ENCODE assay signal across 2 fruit fly cellular contexts in the genomic region with DNA sequence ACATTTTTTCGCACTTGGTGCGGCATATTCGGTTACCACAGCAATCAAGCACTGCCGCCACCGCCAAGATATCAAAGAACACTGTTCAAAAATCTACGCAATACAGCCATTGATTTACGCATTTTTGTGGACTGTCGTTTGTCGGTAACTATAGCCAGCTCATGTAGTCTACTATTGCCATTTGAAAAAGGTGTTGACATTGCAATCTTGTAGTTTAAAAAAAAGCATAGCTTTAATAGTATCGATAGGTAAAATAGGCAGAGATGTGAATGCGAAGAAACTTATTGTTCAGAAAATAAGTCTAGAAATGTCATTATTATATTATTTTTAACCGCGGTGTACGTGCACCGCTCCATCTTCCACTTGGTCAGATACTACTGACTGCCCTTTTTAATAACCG.
TF ChIP-seq lines count a peak whose summit lies in the region.

No protein-coding gene starts in this region.

TF ChIP-seq in whole organism, prepupa, 60 proteins besides CTCF, POLR2A, EP300 and RAD21 (continues in another document):
- TF ChIP-seq pdm3 (GFP tag; optimal IDR thresholded peaks at IDR 0.05; lab: Kevin White, UChicago): no peak
- TF ChIP-seq Blimp-1 (GFP tag; optimal IDR thresholded peaks at IDR 0.05; lab: Kevin White, UChicago): no peak
- no peak for TF ChIP-seq acj6 (GFP tag; optimal IDR thresholded peaks at IDR 0.05; lab: Kevin White, UChicago)
- peak; percentile 51 for TF ChIP-seq lz (GFP tag; optimal IDR thresholded peaks at IDR 0.05; lab: Kevin White, UChicago)
- TF ChIP-seq CG3919 (GFP tag; optimal IDR thresholded peaks at IDR 0.05; lab: Kevin White, UChicago): no peak
- TF ChIP-seq CG3032 (tag; optimal IDR thresholded peaks at IDR 0.05; lab: Kevin White, UChicago): no peak
- no peak for TF ChIP-seq CG9139 (GFP tag; optimal IDR thresholded peaks at IDR 0.05; lab: Kevin White, UChicago)
- TF ChIP-seq CG6276 (GFP tag; optimal IDR thresholded peaks at IDR 0.05; lab: Kevin White, UChicago): no peak
- TF ChIP-seq CG8632 (GFP tag; optimal IDR thresholded peaks at IDR 0.05; lab: Kevin White, UChicago): no peak
- TF ChIP-seq Smox (GFP tag; optimal IDR thresholded peaks at IDR 0.05; lab: Kevin White, UChicago): peak; percentile 46
- peak; percentile 47 for TF ChIP-seq Sox102F (GFP tag; optimal IDR thresholded peaks at IDR 0.05; lab: Kevin White, UChicago)
- TF ChIP-seq Ets21C (GFP tag; optimal IDR thresholded peaks at IDR 0.05; lab: Kevin White, UChicago): no peak
- TF ChIP-seq CG6854 (GFP tag; optimal IDR thresholded peaks at IDR 0.05; lab: Kevin White, UChicago): no peak
- TF ChIP-seq Sox14 (GFP tag; optimal IDR thresholded peaks at IDR 0.05; lab: Kevin White, UChicago): no peak
- no peak for TF ChIP-seq CG1621 (tag; optimal IDR thresholded peaks at IDR 0.05; lab: Kevin White, UChicago)
- TF ChIP-seq eg (GFP tag; IDR thresholded peaks at IDR 0.05; lab: Robert Waterston, UW): no peak
- TF ChIP-seq Eip75B (GFP tag; optimal IDR thresholded peaks at IDR 0.05; lab: Kevin White, UChicago): no peak
- TF ChIP-seq Eip93F (GFP tag; optimal IDR thresholded peaks at IDR 0.05; lab: Kevin White, UChicago): no peak
- TF ChIP-seq CG4318 (GFP tag; optimal IDR thresholded peaks at IDR 0.05; lab: Kevin White, UChicago): no peak
- no peak for TF ChIP-seq OdsH (GFP tag; optimal IDR thresholded peaks at IDR 0.05; lab: Kevin White, UChicago)
- TF ChIP-seq CG6808 (GFP tag; optimal IDR thresholded peaks at IDR 0.05; lab: Kevin White, UChicago): no peak
- TF ChIP-seq Hr38 (GFP tag; optimal IDR thresholded peaks at IDR 0.05; lab: Kevin White, UChicago): no peak
- TF ChIP-seq Gug (GFP tag; IDR thresholded peaks at IDR 0.05; lab: Robert Waterston, UW): no peak
- no peak for TF ChIP-seq vri (GFP tag; optimal IDR thresholded peaks at IDR 0.05; lab: Kevin White, UChicago)
- TF ChIP-seq Hr4 (GFP tag; optimal IDR thresholded peaks at IDR 0.05; lab: Kevin White, UChicago): no peak
- TF ChIP-seq CG6163 (GFP tag; IDR thresholded peaks at IDR 0.05; lab: Robert Waterston, UW): no peak
- no peak for TF ChIP-seq net (GFP tag; optimal IDR thresholded peaks at IDR 0.05; lab: Kevin White, UChicago)
- peak; percentile 31 for TF ChIP-seq CG31627 (GFP tag; optimal IDR thresholded peaks at IDR 0.05; lab: Kevin White, UChicago)
- no peak for TF ChIP-seq CG32006 (GFP tag; optimal IDR thresholded peaks at IDR 0.05; lab: Kevin White, UChicago)
- TF ChIP-seq svp (GFP tag; lab: Kevin White, UChicago): peak; percentile 72
- no peak for TF ChIP-seq Sox15 (GFP tag; optimal IDR thresholded peaks at IDR 0.05; lab: Kevin White, UChicago)
- no peak for TF ChIP-seq spab (GFP tag; optimal IDR thresholded peaks at IDR 0.05; lab: Kevin White, UChicago)
- no peak for TF ChIP-seq fd59A (GFP tag; optimal IDR thresholded peaks at IDR 0.05; lab: Kevin White, UChicago)
- TF ChIP-seq CG15336 (GFP tag; IDR thresholded peaks at IDR 0.05; lab: Robert Waterston, UW): no peak
- peak; percentile 10 for TF ChIP-seq CG34406 (GFP tag; optimal IDR thresholded peaks at IDR 0.05; lab: Kevin White, UChicago)
- no peak for TF ChIP-seq CG8119 (GFP tag; IDR thresholded peaks at IDR 0.05; lab: Robert Waterston, UW)
- no peak for TF ChIP-seq Lpt (GFP tag; optimal IDR thresholded peaks at IDR 0.05; lab: Kevin White, UChicago)
- TF ChIP-seq CG10669 (GFP tag; optimal IDR thresholded peaks at IDR 0.05; lab: Kevin White, UChicago): peak; percentile 3
- no peak for TF ChIP-seq dac (GFP tag; optimal IDR thresholded peaks at IDR 0.05; lab: Kevin White, UChicago)
- TF ChIP-seq Hr39 (GFP tag; optimal IDR thresholded peaks at IDR 0.05; lab: Kevin White, UChicago): peak; percentile 25
- no peak for TF ChIP-seq fkh (GFP tag; optimal IDR thresholded peaks at IDR 0.05; lab: Kevin White, UChicago)
- no peak for TF ChIP-seq CG10631 (GFP tag; optimal IDR thresholded peaks at IDR 0.05; lab: Kevin White, UChicago)
- no peak for TF ChIP-seq CG11762 (GFP tag; optimal IDR thresholded peaks at IDR 0.05; lab: Kevin White, UChicago; ENCODE audit: insufficient read depth)
- TF ChIP-seq achi (GFP tag; optimal IDR thresholded peaks at IDR 0.05; lab: Kevin White, UChicago): no peak
- TF ChIP-seq salr (GFP tag; optimal IDR thresholded peaks at IDR 0.05; lab: Kevin White, UChicago): no peak
- no peak for TF ChIP-seq CG11294 (GFP tag; IDR thresholded peaks at IDR 0.05; lab: Robert Waterston, UW)

TF ChIP-seq in whole organism, wandering third instar larva, 38 proteins besides CTCF, POLR2A, EP300 and RAD21:
- TF ChIP-seq lola (GFP tag; optimal IDR thresholded peaks at IDR 0.05; lab: Kevin White, UChicago): no peak
- no peak for TF ChIP-seq CrebA (GFP tag; optimal IDR thresholded peaks at IDR 0.05; lab: Kevin White, UChicago; ENCODE audit: borderline replicate concordance)
- TF ChIP-seq Hr78 (GFP tag; optimal IDR thresholded peaks at IDR 0.05; lab: Kevin White, UChicago): no peak
- no peak for TF ChIP-seq Hnf4 (GFP tag; optimal IDR thresholded peaks at IDR 0.05; lab: Kevin White, UChicago)
- no peak for TF ChIP-seq Dif (GFP tag; optimal IDR thresholded peaks at IDR 0.05; lab: Kevin White, UChicago; ENCODE audit: partially characterized antibody)
- TF ChIP-seq usp (GFP tag; optimal IDR thresholded peaks at IDR 0.05; lab: Kevin White, UChicago): no peak
- no peak for TF ChIP-seq Dfd (GFP tag; optimal IDR thresholded peaks at IDR 0.05; lab: Kevin White, UChicago)
- no peak for TF ChIP-seq Jra (GFP tag; optimal IDR thresholded peaks at IDR 0.05; lab: Kevin White, UChicago)
- peak; percentile 11 for TF ChIP-seq psq (GFP tag; optimal IDR thresholded peaks at IDR 0.05; lab: Kevin White, UChicago)
- TF ChIP-seq Hr83 (GFP tag; optimal IDR thresholded peaks at IDR 0.05; lab: Kevin White, UChicago; ENCODE audit: poor library complexity, severe bottlenecking): no peak
- peak; percentile 29 for TF ChIP-seq OdsH (GFP tag; optimal IDR thresholded peaks at IDR 0.05; lab: Kevin White, UChicago)
- TF ChIP-seq CG32264 (GFP tag; optimal IDR thresholded peaks at IDR 0.05; lab: Kevin White, UChicago): no peak
- TF ChIP-seq pan (optimal IDR thresholded peaks at IDR 0.05; lab: Kevin White, UChicago): no peak
- peak in 1 of 2 experiments; percentile 48 for TF ChIP-seq foxo (GFP tag; optimal IDR thresholded peaks at IDR 0.05; lab: Kevin White, UChicago)
- TF ChIP-seq h (GFP tag; optimal IDR thresholded peaks at IDR 0.05; lab: Kevin White, UChicago): peak; percentile 40
- no peak for TF ChIP-seq N (GFP tag; optimal IDR thresholded peaks at IDR 0.05; lab: Kevin White, UChicago)
- no peak for TF ChIP-seq brk (GFP tag; optimal IDR thresholded peaks at IDR 0.05; lab: Kevin White, UChicago)
- TF ChIP-seq sv (GFP tag; optimal IDR thresholded peaks at IDR 0.05; lab: Kevin White, UChicago): no peak
- no peak for TF ChIP-seq tai (GFP tag; optimal IDR thresholded peaks at IDR 0.05; lab: Kevin White, UChicago)
- no peak for TF ChIP-seq jim (GFP tag; optimal IDR thresholded peaks at IDR 0.05; lab: Kevin White, UChicago)
- TF ChIP-seq dmrt93B (GFP tag; optimal IDR thresholded peaks at IDR 0.05; lab: Kevin White, UChicago): peak; percentile 19
- no peak for TF ChIP-seq dsf (GFP tag; optimal IDR thresholded peaks at IDR 0.05; lab: Kevin White, UChicago; ENCODE audit: borderline replicate concordance)
- peak; percentile 19 for TF ChIP-seq rgr (GFP tag; optimal IDR thresholded peaks at IDR 0.05; lab: Kevin White, UChicago)
- TF ChIP-seq Vsx2 (GFP tag; optimal IDR thresholded peaks at IDR 0.05; lab: Kevin White, UChicago; ENCODE audit: partially characterized antibody): no peak
- TF ChIP-seq sage (GFP tag; optimal IDR thresholded peaks at IDR 0.05; lab: Kevin White, UChicago): no peak
- no peak for TF ChIP-seq Abd-B (GFP tag; optimal IDR thresholded peaks at IDR 0.05; lab: Kevin White, UChicago)
- no peak for TF ChIP-seq GATAd (GFP tag; optimal IDR thresholded peaks at IDR 0.05; lab: Kevin White, UChicago)
- TF ChIP-seq CG9705 (GFP tag; optimal IDR thresholded peaks at IDR 0.05; lab: Kevin White, UChicago): no peak
- peak; percentile 47 for TF ChIP-seq ey (GFP tag; optimal IDR thresholded peaks at IDR 0.05; lab: Kevin White, UChicago)
- TF ChIP-seq Myc (optimal IDR thresholded peaks at IDR 0.05; lab: Kevin White, UChicago): no peak
- no peak for TF ChIP-seq Mio (GFP tag; optimal IDR thresholded peaks at IDR 0.05; lab: Kevin White, UChicago)
- peak; percentile 19 for TF ChIP-seq woc (GFP tag; optimal IDR thresholded peaks at IDR 0.05; lab: Kevin White, UChicago)
- TF ChIP-seq br (GFP tag; optimal IDR thresholded peaks at IDR 0.05; lab: Kevin White, UChicago): peak; percentile 11
- TF ChIP-seq HLH106 (tag; optimal IDR thresholded peaks at IDR 0.05; lab: Kevin White, UChicago): peak; percentile 39
- TF ChIP-seq Rel (GFP tag; optimal IDR thresholded peaks at IDR 0.05; lab: Kevin White, UChicago): no peak
- TF ChIP-seq Rel (tag; optimal IDR thresholded peaks at IDR 0.05; lab: Kevin White, UChicago): no peak
- TF ChIP-seq dl (GFP tag; optimal IDR thresholded peaks at IDR 0.05; lab: Kevin White, UChicago; ENCODE audit: insufficient read depth in 1 of 2, partially characterized antibody in 2 of 2): no peak
- TF ChIP-seq fru (GFP tag; optimal IDR thresholded peaks at IDR 0.05; lab: Kevin White, UChicago): peak; percentile 58
- TF ChIP-seq Sp1 (GFP tag; optimal IDR thresholded peaks at IDR 0.05; lab: Kevin White, UChicago): peak; percentile 24
